Worm (Caenorhabditis elegans) whole organism, L4/young adult: ENCODE measurements around the gene F58B3.4.

ENCODE experiments used
- dao-5 ChIP-seq: sonication (generic microtip); optimal IDR thresholded peaks from 2 replicates; lab custom pipeline; 2016; ENCODE audit warnings: missing genotype, missing genetic modification characterization, moderate library complexity, missing compliant biosample characterization
- him-1 ChIP-seq: sonication (generic microtip); optimal IDR thresholded peaks from 2 replicates; lab custom pipeline; 2016; ENCODE audit warnings: missing genotype, missing genetic modification reagents, missing genetic modification characterization, missing compliant biosample characterization

ce11 chrIV:11650344-11650743, 18.7 kb upstream of the F58B3.4 start:
- TF ChIP-seq him-1 (tag; lab: Kevin White, UChicago) (no peak), dao-5 (tag; lab: Kevin White, UChicago) (no peak)
